Fruit fly (Drosophila melanogaster): Measurements from ENCODE around the gene tub.
A peak's percentile ranks its signal among the peaks of the same experiment; 100 is the strongest.

tub gene

dm6 chr3R:4350199-4350598 lies 37.3 kb upstream of the tub start:
- TF ChIP-seq CG7368 (GFP tag; optimal IDR thresholded peaks at IDR 0.05) (no peak), Ets96B (tag; optimal IDR thresholded peaks at IDR 0.05) (no peak), CG34406 (GFP tag; optimal IDR thresholded peaks at IDR 0.05) (no peak), CG31627 (GFP tag; optimal IDR thresholded peaks at IDR 0.05) (no peak), CG6854 (GFP tag; optimal IDR thresholded peaks at IDR 0.05) (no peak), Ets21C (GFP tag; optimal IDR thresholded peaks at IDR 0.05) (no peak), Hr39 (GFP tag; optimal IDR thresholded peaks at IDR 0.05) (no peak), CG9139 (GFP tag; optimal IDR thresholded peaks at IDR 0.05) (no peak), Met (GFP tag; optimal IDR thresholded peaks at IDR 0.05) (no peak), CG6276 (GFP tag; optimal IDR thresholded peaks at IDR 0.05) (no peak), Hr4 (GFP tag; optimal IDR thresholded peaks at IDR 0.05) (no peak), Sox15 (GFP tag; optimal IDR thresholded peaks at IDR 0.05) (no peak), CG1621 (tag; optimal IDR thresholded peaks at IDR 0.05) (no peak), Sox14 (GFP tag; optimal IDR thresholded peaks at IDR 0.05) (no peak), CG8632 (GFP tag; optimal IDR thresholded peaks at IDR 0.05) (no peak), achi (GFP tag; optimal IDR thresholded peaks at IDR 0.05) (no peak), lz (GFP tag; optimal IDR thresholded peaks at IDR 0.05) (no peak), CG11902 (GFP tag; optimal IDR thresholded peaks at IDR 0.05) (no peak)

DNA sequence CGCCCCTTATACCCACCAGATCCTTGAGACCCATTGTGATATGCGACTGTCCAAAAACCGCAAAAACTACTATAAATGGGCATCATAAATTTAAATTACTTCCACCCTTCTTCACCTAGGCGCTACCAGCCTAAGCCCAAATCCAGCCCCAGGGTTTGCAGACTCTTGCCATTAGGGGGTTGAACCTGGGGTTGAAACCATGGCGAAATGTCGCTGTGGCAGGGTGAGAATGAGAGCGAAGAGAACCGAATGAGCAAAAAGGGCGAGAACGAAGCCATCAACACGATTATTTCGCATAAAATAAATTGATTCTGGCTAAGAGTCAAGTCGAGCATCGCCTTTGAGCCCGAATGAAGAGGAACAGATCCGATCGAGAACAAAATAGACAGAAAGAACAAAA lies 34.0 kb upstream of the tub start:
- TF ChIP-seq CG11762 (GFP tag; optimal IDR thresholded peaks at IDR 0.05; ENCODE audit: insufficient read depth) (no peak), Lpt (GFP tag; optimal IDR thresholded peaks at IDR 0.05) (no peak), CG8632 (GFP tag; optimal IDR thresholded peaks at IDR 0.05) (no peak), CG11294 (GFP tag; IDR thresholded peaks at IDR 0.05) (no peak), fd85E (GFP tag; optimal IDR thresholded peaks at IDR 0.05) (no peak), ss (GFP tag; optimal IDR thresholded peaks at IDR 0.05) (no peak), lz (GFP tag; optimal IDR thresholded peaks at IDR 0.05) (no peak), CG6163 (GFP tag; IDR thresholded peaks at IDR 0.05) (no peak), Sox14 (GFP tag; optimal IDR thresholded peaks at IDR 0.05) (no peak), CG3032 (tag; optimal IDR thresholded peaks at IDR 0.05) (no peak), Ets21C (GFP tag; optimal IDR thresholded peaks at IDR 0.05) (no peak), svp (GFP tag) (no peak), Hr4 (GFP tag; optimal IDR thresholded peaks at IDR 0.05) (no peak), pdm3 (GFP tag; optimal IDR thresholded peaks at IDR 0.05) (no peak)

- no peak for TF ChIP-seq CG8319 (GFP tag; optimal IDR thresholded peaks at IDR 0.05)
- peak; percentile 8 for TF ChIP-seq net (GFP tag; optimal IDR thresholded peaks at IDR 0.05)
- peak; percentile 13 for TF ChIP-seq CG16779 (tag; optimal IDR thresholded peaks at IDR 0.05)
Measured at dm6 chr3R:4359625-4360024, 27.9 kb upstream of the tub start, which contains the start of gene CG1090. Gene CG1090, plus strand, starts transcription at chr3R:4359883.

DNA sequence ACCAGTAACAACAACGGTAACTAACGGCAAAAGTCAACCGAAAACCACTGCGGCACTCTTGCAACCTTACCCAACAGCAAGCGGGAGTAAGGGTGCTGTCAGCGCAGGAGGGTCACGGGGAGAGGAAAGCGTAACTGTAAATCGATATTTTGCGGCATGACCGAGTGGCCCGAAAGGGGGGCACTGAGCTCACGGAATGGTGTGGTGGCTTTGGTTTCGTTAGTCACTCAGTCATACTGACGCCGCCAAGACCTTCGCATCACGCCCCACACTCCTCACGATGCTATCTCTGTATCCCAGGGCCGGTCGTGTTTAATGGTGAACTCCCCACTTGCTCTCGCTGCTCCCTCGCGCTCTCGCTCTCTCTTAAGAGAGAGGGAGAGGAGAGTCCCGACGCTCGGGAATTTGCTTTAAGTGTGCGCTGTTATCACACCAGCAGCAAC lies 26.9 kb upstream of the tub start:
- TF ChIP-seq cyc (GFP tag; optimal IDR thresholded peaks at IDR 0.05) (no peak), CG3919 (GFP tag; optimal IDR thresholded peaks at IDR 0.05) (peak; percentile 14), topi (GFP tag; optimal IDR thresholded peaks at IDR 0.05) (peak; percentile 12), Met (GFP tag; optimal IDR thresholded peaks at IDR 0.05) (no peak), CG11762 (GFP tag; optimal IDR thresholded peaks at IDR 0.05; ENCODE audit: insufficient read depth) (no peak), fd85E (GFP tag; optimal IDR thresholded peaks at IDR 0.05) (no peak), CG4318 (GFP tag; optimal IDR thresholded peaks at IDR 0.05) (no peak), CG6808 (GFP tag; optimal IDR thresholded peaks at IDR 0.05) (no peak), Hr39 (GFP tag; optimal IDR thresholded peaks at IDR 0.05) (no peak), fkh (GFP tag; optimal IDR thresholded peaks at IDR 0.05) (no peak), CG6792 (GFP tag; optimal IDR thresholded peaks at IDR 0.05) (no peak), CG32006 (GFP tag; optimal IDR thresholded peaks at IDR 0.05) (no peak), CG3032 (tag; optimal IDR thresholded peaks at IDR 0.05) (no peak), Smox (GFP tag; optimal IDR thresholded peaks at IDR 0.05) (no peak), lz (GFP tag; optimal IDR thresholded peaks at IDR 0.05) (peak; percentile 11), CG8319 (GFP tag; optimal IDR thresholded peaks at IDR 0.05) (no peak), OdsH (GFP tag; optimal IDR thresholded peaks at IDR 0.05) (no peak), spab (GFP tag; optimal IDR thresholded peaks at IDR 0.05) (no peak), Ets21C (GFP tag; optimal IDR thresholded peaks at IDR 0.05) (no peak), ss (GFP tag; optimal IDR thresholded peaks at IDR 0.05) (peak in 1 of 2 experiments; percentile 24), Ets96B (tag; optimal IDR thresholded peaks at IDR 0.05) (no peak), CG11294 (GFP tag; IDR thresholded peaks at IDR 0.05) (no peak), Blimp-1 (GFP tag; optimal IDR thresholded peaks at IDR 0.05) (no peak), CG6276 (GFP tag; optimal IDR thresholded peaks at IDR 0.05) (peak; percentile 5), dsx (GFP tag; optimal IDR thresholded peaks at IDR 0.05; ENCODE audit: poor library complexity, severe bottlenecking) (peak; percentile 42), Sox15 (GFP tag; optimal IDR thresholded peaks at IDR 0.05) (no peak), CG7368 (GFP tag; optimal IDR thresholded peaks at IDR 0.05) (peak; percentile 3), pdm3 (GFP tag; optimal IDR thresholded peaks at IDR 0.05) (no peak), CG34406 (GFP tag; optimal IDR thresholded peaks at IDR 0.05) (no peak), Gug (GFP tag; IDR thresholded peaks at IDR 0.05) (0 out of 2 replicates have a peak, but pooled peaks have one; percentile 10)
